Worm (Caenorhabditis elegans): ENCODE measurements around the gene glb-4.

glb-4 gene

ce11 chrII:11104162-11104561, 6.8 kb downstream of the glb-4 start, which contains the start of gene C09H10.9:
C09H10.9 (plus strand) TSS chrII:11104462.
- TF ChIP-seq ztf-1 (GFP tag; conservative IDR thresholded peaks at IDR 0.05) (no peak), skn-1 (tag; optimal IDR thresholded peaks at IDR 0.05) (no peak), nhr-6 (tag; optimal IDR thresholded peaks at IDR 0.05) (no peak), nhr-77 (tag; optimal IDR thresholded peaks at IDR 0.05) (no peak), R02D3.7 (tag; optimal IDR thresholded peaks at IDR 0.05) (no peak), nhr-237 (tag; optimal IDR thresholded peaks at IDR 0.05) (no peak), sma-3 (GFP tag; optimal IDR thresholded peaks at IDR 0.05) (no peak)

ce11 chrII:11103657-11104056, 7.3 kb downstream of the glb-4 start, which contains the start of gene C09H10.5:
C09H10.5 (minus strand) TSS chrII:11103757.
- TF ChIP-seq gmeb-1 (tag; optimal IDR thresholded peaks at IDR 0.05) (no peak), ztf-4 (tag; optimal IDR thresholded peaks at IDR 0.05) (no peak)

- TF ChIP-seq mbf-1 (tag; optimal IDR thresholded peaks at IDR 0.05) (no peak), nhr-25 (tag; optimal IDR thresholded peaks at IDR 0.05) (peak; percentile 20), fos-1 (tag; optimal IDR thresholded peaks at IDR 0.05) (peak; percentile 37), nhr-129 (tag; optimal IDR thresholded peaks at IDR 0.05) (peak; percentile 89), ZK546.5 (tag; optimal IDR thresholded peaks at IDR 0.05) (no peak), crh-2 (tag; optimal IDR thresholded peaks at IDR 0.05) (peak; percentile 75), egl-27 (tag; optimal IDR thresholded peaks at IDR 0.05) (no peak), ztf-1 (GFP tag; conservative IDR thresholded peaks at IDR 0.05) (no peak), lsy-2 (tag; optimal IDR thresholded peaks at IDR 0.05) (peak; percentile 52 to 82), sma-9 (GFP tag; optimal IDR thresholded peaks at IDR 0.05) (peak; percentile 50), sma-9 (tag; optimal IDR thresholded peaks at IDR 0.05) (no peak), elt-3 (tag; optimal IDR thresholded peaks at IDR 0.05) (no peak), dmd-4 (tag; optimal IDR thresholded peaks at IDR 0.05) (no peak), snpc-4 (tag; optimal IDR thresholded peaks at IDR 0.05) (peak; percentile 8), sem-4 (tag; optimal IDR thresholded peaks at IDR 0.05) (no peak), unc-55 (GFP tag; optimal IDR thresholded peaks at IDR 0.05) (peak; percentile 80), nhr-77 (tag; optimal IDR thresholded peaks at IDR 0.05) (no peak), nhr-12 (tag; optimal IDR thresholded peaks at IDR 0.05) (no peak), blmp-1 (tag; optimal IDR thresholded peaks at IDR 0.05; ENCODE audit: insufficient read depth) (no peak), ceh-82 (tag; optimal IDR thresholded peaks at IDR 0.05) (no peak), Y55F3AM.14 (GFP tag; optimal IDR thresholded peaks at IDR 0.05) (no peak), F13H6.1 (tag; optimal IDR thresholded peaks at IDR 0.05) (peak; percentile 45), unc-39 (tag; optimal IDR thresholded peaks at IDR 0.05) (no peak), ztf-11 (tag; optimal IDR thresholded peaks at IDR 0.05) (no peak), ztf-4 (tag; optimal IDR thresholded peaks at IDR 0.05) (no peak), lin-13 (GFP tag; optimal IDR thresholded peaks at IDR 0.05) (peak; percentile 51), gmeb-1 (tag; optimal IDR thresholded peaks at IDR 0.05) (peak; percentile 59), mdl-1 (tag; optimal IDR thresholded peaks at IDR 0.05) (peak in 1 of 2 experiments; percentile 4), R02D3.7 (tag; optimal IDR thresholded peaks at IDR 0.05) (no peak), C34F6.9 (tag; optimal IDR thresholded peaks at IDR 0.05) (peak; percentile 91), nhr-237 (tag; optimal IDR thresholded peaks at IDR 0.05) (no peak), nhr-6 (tag; optimal IDR thresholded peaks at IDR 0.05) (no peak), zag-1 (tag; optimal IDR thresholded peaks at IDR 0.05) (no peak), unc-62 (GFP tag; optimal IDR thresholded peaks at IDR 0.05) (no peak), alr-1 (tag; optimal IDR thresholded peaks at IDR 0.05) (no peak), peb-1 (tag; optimal IDR thresholded peaks at IDR 0.05) (no peak), mab-5 (tag; optimal IDR thresholded peaks at IDR 0.05) (no peak), ceh-16 (tag; optimal IDR thresholded peaks at IDR 0.05) (no peak), nhr-21 (tag; optimal IDR thresholded peaks at IDR 0.05) (no peak), sma-3 (GFP tag; optimal IDR thresholded peaks at IDR 0.05) (peak; percentile 29), lin-11 (tag; optimal IDR thresholded peaks at IDR 0.05) (peak; percentile 68)
Observed at ce11 chrII:11103052-11103451, 8.0 kb downstream of the glb-4 start.

Data from whole organism, L2 larva.